Worm (Caenorhabditis elegans): ENCODE results near the gene frg-1.
A peak's percentile ranks its signal among the peaks of the same experiment; 100 is the strongest.

The frg-1 gene

DNA sequence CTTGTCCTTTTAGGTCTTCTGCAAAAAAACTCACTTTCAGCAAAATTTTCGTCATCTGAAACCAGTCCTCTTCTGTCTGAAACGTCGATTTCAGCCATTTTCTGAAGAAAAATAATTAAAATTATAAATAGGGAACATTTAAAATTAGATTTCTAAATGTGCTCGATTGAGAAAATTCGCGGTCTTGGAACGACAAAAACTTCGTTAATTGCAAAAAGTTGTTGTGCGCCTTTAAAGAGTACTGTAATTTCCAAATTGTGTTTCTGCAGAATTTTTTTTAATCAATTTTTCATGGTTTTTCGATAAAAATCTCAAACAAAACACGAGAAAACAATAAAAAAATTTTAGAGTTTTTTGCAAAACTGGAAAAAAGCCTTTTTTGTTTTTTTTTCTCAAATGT, 12.1 kb upstream of the frg-1 start, which contains the start of gene ttm-1:
Gene ttm-1 (minus strand): TSS at position 101 of the 400 bp plus-strand sequence.
- TF ChIP-seq F26F4.8 (GFP tag; conservative IDR thresholded peaks at IDR 0.05): no peak
- no peak for TF ChIP-seq hlh-11 (tag; optimal IDR thresholded peaks at IDR 0.05)
- TF ChIP-seq ZK546.5 (tag; optimal IDR thresholded peaks at IDR 0.05): no peak
- TF ChIP-seq dmd-9 (GFP tag; IDR thresholded peaks at IDR 0.05): no peak
- no peak for TF ChIP-seq ama-1 (optimal IDR thresholded peaks at IDR 0.05)
- no peak for TF ChIP-seq lin-38 (GFP tag; IDR thresholded peaks at IDR 0.05)
- no peak for TF ChIP-seq lsy-2 (tag; optimal IDR thresholded peaks at IDR 0.05)
- TF ChIP-seq snpc-4 (tag; optimal IDR thresholded peaks at IDR 0.05): no peak
- TF ChIP-seq Y5F2A.4 (GFP tag; optimal IDR thresholded peaks at IDR 0.05): no peak
- TF ChIP-seq ceh-62 (tag; optimal IDR thresholded peaks at IDR 0.05): no peak
- no peak for TF ChIP-seq daf-19 (GFP tag; conservative IDR thresholded peaks at IDR 0.05)
- no peak for TF ChIP-seq hlh-30 (tag; optimal IDR thresholded peaks at IDR 0.05; ENCODE audit: insufficient read depth)
- TF ChIP-seq ZK337.2 (GFP tag; IDR thresholded peaks at IDR 0.05): no peak
- no peak for TF ChIP-seq madf-9 (GFP tag; conservative IDR thresholded peaks at IDR 0.05)
- no peak for TF ChIP-seq F10B5.3 (tag; optimal IDR thresholded peaks at IDR 0.05)
- no peak for TF ChIP-seq mxl-3 (GFP tag; optimal IDR thresholded peaks at IDR 0.05)
- TF ChIP-seq ceh-82 (tag; optimal IDR thresholded peaks at IDR 0.05): no peak
- TF ChIP-seq F49E8.2 (tag; optimal IDR thresholded peaks at IDR 0.05; ENCODE audit: borderline replicate concordance): no peak
- no peak for TF ChIP-seq lin-15B (tag; optimal IDR thresholded peaks at IDR 0.05)

DNA sequence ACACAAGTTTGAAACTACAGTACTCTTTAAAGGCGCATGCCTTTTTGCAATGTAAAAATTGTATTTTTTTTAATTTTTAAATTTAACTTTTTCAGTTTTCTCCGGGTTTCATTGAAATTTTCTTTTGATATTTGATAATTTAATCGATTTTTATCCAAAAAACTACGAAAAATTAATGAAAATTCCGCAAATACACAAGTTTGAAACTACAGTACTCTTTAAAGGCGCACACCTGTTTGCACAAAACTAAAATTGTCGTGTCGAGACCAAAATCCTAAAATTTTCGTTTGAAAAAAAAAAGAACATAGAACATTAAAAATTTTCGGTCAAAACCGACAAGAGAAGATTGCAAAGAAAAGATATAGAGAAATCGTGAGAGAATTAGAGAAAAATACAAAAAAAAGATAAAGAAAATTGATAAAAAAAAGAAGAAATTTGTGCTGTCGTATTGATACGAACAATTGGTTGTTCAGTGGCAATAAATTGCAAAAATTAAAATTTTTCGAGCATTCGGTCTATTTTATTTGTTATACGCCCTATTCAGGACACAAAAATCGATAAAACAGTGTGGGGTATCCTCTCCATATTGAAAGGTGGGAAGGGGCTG, 11.4 kb upstream of the frg-1 start:
- TF ChIP-seq nhr-111 (GFP tag; optimal IDR thresholded peaks at IDR 0.05) (no peak), nhr-11 (tag; optimal IDR thresholded peaks at IDR 0.05) (no peak), D1046.2 (GFP tag; IDR thresholded peaks at IDR 0.05) (no peak), vab-7 (GFP tag; IDR thresholded peaks at IDR 0.05) (no peak), jun-1 (tag; optimal IDR thresholded peaks at IDR 0.05) (no peak), lsy-2 (tag; optimal IDR thresholded peaks at IDR 0.05) (peak in 1 of 2 experiments; percentile 44), lir-3 (tag; optimal IDR thresholded peaks at IDR 0.05) (no peak), cey-2 (tag; optimal IDR thresholded peaks at IDR 0.05; ENCODE audit: borderline replicate concordance, insufficient read depth) (no peak), nhr-42 (GFP tag; IDR thresholded peaks at IDR 0.05) (no peak), aha-1 (tag) (no peak), zfp-2 (tag; optimal IDR thresholded peaks at IDR 0.05) (no peak), mes-2 (tag; optimal IDR thresholded peaks at IDR 0.05; ENCODE audit: poor library complexity, severe bottlenecking) (no peak), nhr-6 (tag; optimal IDR thresholded peaks at IDR 0.05) (no peak), F49E8.2 (tag; optimal IDR thresholded peaks at IDR 0.05; ENCODE audit: borderline replicate concordance) (peak; percentile 24), Y105C5A.15 (GFP tag; IDR thresholded peaks at IDR 0.05) (no peak), nhr-25 (tag; optimal IDR thresholded peaks at IDR 0.05; ENCODE audit: borderline replicate concordance, insufficient read depth) (no peak), ceh-32 (tag; optimal IDR thresholded peaks at IDR 0.05; ENCODE audit: poor library complexity) (no peak), egl-43 (GFP tag; IDR thresholded peaks at IDR 0.05) (no peak), ZK337.2 (GFP tag; IDR thresholded peaks at IDR 0.05) (no peak), hlh-11 (tag; optimal IDR thresholded peaks at IDR 0.05) (peak; percentile 24), zag-1 (tag; optimal IDR thresholded peaks at IDR 0.05) (no peak), T20F7.1 (GFP tag; optimal IDR thresholded peaks at IDR 0.05) (no peak), fkh-10 (GFP tag; optimal IDR thresholded peaks at IDR 0.05) (no peak), tag-97 (GFP tag; IDR thresholded peaks at IDR 0.05) (no peak), mep-1 (tag; optimal IDR thresholded peaks at IDR 0.05) (peak; percentile 38), rbr-2 (tag; optimal IDR thresholded peaks at IDR 0.05) (no peak), pqm-1 (tag; optimal IDR thresholded peaks at IDR 0.05) (peak; percentile 57), madf-9 (GFP tag; conservative IDR thresholded peaks at IDR 0.05) (no peak), dve-1 (tag; optimal IDR thresholded peaks at IDR 0.05; ENCODE audit: insufficient read depth) (peak; percentile 70), nhr-102 (tag; optimal IDR thresholded peaks at IDR 0.05) (no peak), Y48G9A.11 (GFP tag; IDR thresholded peaks at IDR 0.05) (no peak), ama-1 (optimal IDR thresholded peaks at IDR 0.05) (no peak), Y75B8A.6 (GFP tag; IDR thresholded peaks at IDR 0.05) (no peak), unc-130 (GFP tag; optimal IDR thresholded peaks at IDR 0.05) (no peak), nhr-48 (tag; optimal IDR thresholded peaks at IDR 0.05) (no peak), mdl-1 (tag; optimal IDR thresholded peaks at IDR 0.05) (no peak)
